Worm (Caenorhabditis elegans): ENCODE results near the gene nlp-9.
A peak's percentile ranks its signal among the peaks of the same experiment; 100 is the strongest.

nlp-9 gene

ce11 chrV:4186453-4187143 lies 32.8 kb upstream of the nlp-9 start (continued):
- TF ChIP-seq zag-1 (tag; optimal IDR thresholded peaks at IDR 0.05) = no peak
- no peak for TF ChIP-seq egl-43 (GFP tag; IDR thresholded peaks at IDR 0.05)
- TF ChIP-seq zip-11 (GFP tag; IDR thresholded peaks at IDR 0.05) = no peak
- no peak for TF ChIP-seq nhr-111 (GFP tag; optimal IDR thresholded peaks at IDR 0.05)
- no peak for TF ChIP-seq F10B5.3 (tag; optimal IDR thresholded peaks at IDR 0.05)
- no peak for TF ChIP-seq daf-16 (GFP tag; optimal IDR thresholded peaks at IDR 0.05)
- peak; percentile 38 for TF ChIP-seq daf-16 (tag; optimal IDR thresholded peaks at IDR 0.05)
- TF ChIP-seq lim-7 (GFP tag; IDR thresholded peaks at IDR 0.05) = 0 out of 2 replicates have a peak, but pooled peaks have one; percentile 43
- TF ChIP-seq jun-1 (tag; optimal IDR thresholded peaks at IDR 0.05) = no peak
- TF ChIP-seq lin-13 (GFP tag; optimal IDR thresholded peaks at IDR 0.05) = no peak
- TF ChIP-seq dve-1 (tag; optimal IDR thresholded peaks at IDR 0.05; ENCODE audit: insufficient read depth) = no peak
- no peak for TF ChIP-seq nhr-10 (tag; optimal IDR thresholded peaks at IDR 0.05)
- no peak for TF ChIP-seq nhr-25 (tag; optimal IDR thresholded peaks at IDR 0.05; ENCODE audit: borderline replicate concordance, insufficient read depth)
- TF ChIP-seq Y105C5A.15 (GFP tag; IDR thresholded peaks at IDR 0.05) = no peak
- TF ChIP-seq dmd-8 (GFP tag; IDR thresholded peaks at IDR 0.05) = no peak
- TF ChIP-seq Y75B8A.6 (GFP tag; IDR thresholded peaks at IDR 0.05) = no peak
- no peak for TF ChIP-seq mep-1 (tag; optimal IDR thresholded peaks at IDR 0.05)
- TF ChIP-seq skn-1 (tag; optimal IDR thresholded peaks at IDR 0.05) = no peak
- no peak for TF ChIP-seq snpc-1.2 (GFP tag; IDR thresholded peaks at IDR 0.05)
- TF ChIP-seq lin-15B (tag; optimal IDR thresholded peaks at IDR 0.05) = no peak
- TF ChIP-seq nhr-42 (GFP tag; IDR thresholded peaks at IDR 0.05) = no peak
- TF ChIP-seq ZK337.2 (GFP tag; IDR thresholded peaks at IDR 0.05) = no peak
- TF ChIP-seq mes-2 (tag; optimal IDR thresholded peaks at IDR 0.05; ENCODE audit: poor library complexity, severe bottlenecking) = peak; percentile 14
- TF ChIP-seq spr-3 (GFP tag; optimal IDR thresholded peaks at IDR 0.05) = peak; percentile 5
- TF ChIP-seq mdl-1 (tag; optimal IDR thresholded peaks at IDR 0.05) = peak; percentile 31 to 53
- no peak for TF ChIP-seq nhr-237 (tag; optimal IDR thresholded peaks at IDR 0.05)
- 0 out of 2 replicates have a peak, but pooled peaks have one; percentile 34 for TF ChIP-seq mdt-29 (GFP tag; IDR thresholded peaks at IDR 0.05)
- no peak for TF ChIP-seq unc-39 (tag; optimal IDR thresholded peaks at IDR 0.05)
- TF ChIP-seq madf-9 (GFP tag; conservative IDR thresholded peaks at IDR 0.05) = no peak
- TF ChIP-seq Y5F2A.4 (GFP tag; optimal IDR thresholded peaks at IDR 0.05) = no peak
- TF ChIP-seq php-3 (GFP tag; IDR thresholded peaks at IDR 0.05) = 0 out of 2 replicates have a peak, but pooled peaks have one; percentile 14
- TF ChIP-seq Y48G9A.11 (GFP tag; IDR thresholded peaks at IDR 0.05) = no peak
- TF ChIP-seq fkh-10 (GFP tag; optimal IDR thresholded peaks at IDR 0.05) = no peak
- TF ChIP-seq D1046.2 (GFP tag; IDR thresholded peaks at IDR 0.05) = no peak
- TF ChIP-seq F44E2.7 (GFP tag; IDR thresholded peaks at IDR 0.05) = no peak
- TF ChIP-seq T26A8.4 (GFP tag; IDR thresholded peaks at IDR 0.05) = no peak
- no peak for TF ChIP-seq lin-29 (GFP tag; IDR thresholded peaks at IDR 0.05)
- peak; percentile 82 for TF ChIP-seq dmd-6 (GFP tag; IDR thresholded peaks at IDR 0.05)
- no peak for TF ChIP-seq ceh-44 (GFP tag; IDR thresholded peaks at IDR 0.05)
- no peak for TF ChIP-seq daf-8 (GFP tag; IDR thresholded peaks at IDR 0.05)
- TF ChIP-seq nhr-48 (tag; optimal IDR thresholded peaks at IDR 0.05) = peak; percentile 50
- TF ChIP-seq daf-19 (GFP tag; conservative IDR thresholded peaks at IDR 0.05) = no peak
- TF ChIP-seq duxl-1 (tag; optimal IDR thresholded peaks at IDR 0.05; ENCODE audit: poor library complexity) = peak; percentile 36
- peak; percentile 20 for TF ChIP-seq nhr-28 (tag; optimal IDR thresholded peaks at IDR 0.05)
- no peak for TF ChIP-seq gei-8 (GFP tag; optimal IDR thresholded peaks at IDR 0.05)
- TF ChIP-seq dmd-9 (GFP tag; IDR thresholded peaks at IDR 0.05) = no peak
- no peak for TF ChIP-seq ces-1 (GFP tag; optimal IDR thresholded peaks at IDR 0.05)
- no peak for TF ChIP-seq ctbp-1 (GFP tag; IDR thresholded peaks at IDR 0.05)
- TF ChIP-seq R02D3.7 (tag; optimal IDR thresholded peaks at IDR 0.05) = no peak
- TF ChIP-seq ceh-62 (tag; optimal IDR thresholded peaks at IDR 0.05) = no peak
- no peak for TF ChIP-seq F49E8.2 (tag; optimal IDR thresholded peaks at IDR 0.05; ENCODE audit: borderline replicate concordance)
